Fruit fly (Drosophila melanogaster): Measurements from ENCODE around the gene Mst87F.

Mst87F gene

dm6 chr3R:13799567-13800429 lies 28.0 kb downstream of the Mst87F start:
- TF ChIP-seq noc (tag; optimal IDR thresholded peaks at IDR 0.05) = no peak

DNA sequence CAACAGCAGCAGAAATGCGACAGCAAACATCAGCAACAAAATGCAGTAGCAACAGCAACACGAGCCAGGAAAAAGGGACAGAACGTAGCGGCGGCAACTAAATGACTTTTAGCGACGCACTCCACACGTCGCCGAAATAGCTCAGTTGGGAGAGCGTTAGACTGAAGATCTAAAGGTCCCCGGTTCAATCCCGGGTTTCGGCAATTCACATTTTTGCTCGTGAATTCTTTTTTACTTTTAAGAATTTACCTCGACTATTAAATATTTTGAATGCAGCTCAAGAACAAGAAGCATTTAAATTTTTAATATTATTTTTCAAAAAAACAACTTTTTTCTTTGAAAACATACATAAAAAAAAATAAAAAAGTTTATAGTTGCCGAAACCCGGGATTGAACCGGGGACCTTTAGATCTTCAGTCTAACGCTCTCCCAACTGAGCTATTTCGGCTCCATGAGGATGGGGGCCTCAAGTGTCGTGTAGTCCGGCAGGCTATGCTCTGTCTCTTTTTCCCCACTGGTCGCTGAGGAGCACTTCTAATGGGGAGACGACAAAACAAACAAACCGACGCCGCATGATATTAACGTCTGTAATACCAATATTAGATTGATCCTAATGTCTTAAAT lies 29.9 kb downstream of the Mst87F start:
- TF ChIP-seq noc (tag; optimal IDR thresholded peaks at IDR 0.05) = no peak

DNA sequence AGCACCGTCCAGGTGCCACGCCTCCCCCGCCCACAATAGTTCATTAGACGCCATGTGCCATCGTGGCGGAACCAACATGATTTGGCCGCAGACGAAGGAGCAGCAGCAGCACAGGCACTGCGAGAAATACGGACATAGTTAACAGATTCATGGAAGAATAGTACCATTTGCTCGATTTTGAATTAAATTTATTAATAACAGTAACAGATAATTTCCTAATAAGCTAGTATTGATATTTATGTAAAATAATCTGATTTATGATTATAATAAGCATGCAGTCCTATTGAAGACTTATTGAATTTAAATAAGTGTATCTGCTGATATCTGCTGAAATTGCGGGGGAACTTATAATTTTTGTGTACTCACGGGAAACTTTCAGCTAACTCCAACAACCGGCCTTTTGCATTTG lies 30.5 kb downstream of the Mst87F start:
- no peak for TF ChIP-seq noc (tag; optimal IDR thresholded peaks at IDR 0.05)

DNA sequence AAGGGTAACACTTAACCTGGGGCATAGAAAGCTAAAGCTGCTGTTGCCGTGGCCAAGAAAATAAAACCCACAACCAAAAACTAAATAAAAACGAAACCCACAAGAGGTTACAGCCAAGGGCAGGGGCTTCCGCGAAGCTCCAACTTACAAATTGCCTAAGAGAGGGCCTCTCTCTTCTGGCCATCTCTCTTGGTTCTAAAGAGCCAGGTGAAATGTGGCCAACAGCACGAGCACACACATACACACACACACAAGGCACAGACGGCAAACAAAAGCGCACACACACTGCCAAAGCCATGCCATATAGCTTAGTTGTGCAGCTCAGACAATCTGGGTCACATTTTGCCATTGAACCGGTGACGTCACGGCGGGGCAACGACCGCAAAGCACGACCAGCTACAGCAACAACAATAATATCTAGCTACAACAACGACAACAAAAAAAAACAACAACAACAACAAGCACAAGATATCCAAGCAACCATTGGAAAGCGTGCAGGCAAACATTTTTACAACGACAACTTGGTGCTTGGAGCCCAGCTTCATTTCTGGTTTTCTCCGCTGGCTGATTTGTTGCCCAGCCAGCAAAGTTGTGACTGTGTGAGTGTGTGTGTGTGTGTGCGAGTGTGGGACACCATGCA lies 31.1 kb downstream of the Mst87F start:
- no peak for TF ChIP-seq noc (tag; optimal IDR thresholded peaks at IDR 0.05)

dm6 chr3R:13796071-13796470 lies 31.7 kb downstream of the Mst87F start:
- TF ChIP-seq noc (tag; optimal IDR thresholded peaks at IDR 0.05) = no peak

- TF ChIP-seq noc (tag; optimal IDR thresholded peaks at IDR 0.05) = no peak
Observed at dm6 chr3R:13794666-13795055, 33.1 kb downstream of the Mst87F start.

DNA sequence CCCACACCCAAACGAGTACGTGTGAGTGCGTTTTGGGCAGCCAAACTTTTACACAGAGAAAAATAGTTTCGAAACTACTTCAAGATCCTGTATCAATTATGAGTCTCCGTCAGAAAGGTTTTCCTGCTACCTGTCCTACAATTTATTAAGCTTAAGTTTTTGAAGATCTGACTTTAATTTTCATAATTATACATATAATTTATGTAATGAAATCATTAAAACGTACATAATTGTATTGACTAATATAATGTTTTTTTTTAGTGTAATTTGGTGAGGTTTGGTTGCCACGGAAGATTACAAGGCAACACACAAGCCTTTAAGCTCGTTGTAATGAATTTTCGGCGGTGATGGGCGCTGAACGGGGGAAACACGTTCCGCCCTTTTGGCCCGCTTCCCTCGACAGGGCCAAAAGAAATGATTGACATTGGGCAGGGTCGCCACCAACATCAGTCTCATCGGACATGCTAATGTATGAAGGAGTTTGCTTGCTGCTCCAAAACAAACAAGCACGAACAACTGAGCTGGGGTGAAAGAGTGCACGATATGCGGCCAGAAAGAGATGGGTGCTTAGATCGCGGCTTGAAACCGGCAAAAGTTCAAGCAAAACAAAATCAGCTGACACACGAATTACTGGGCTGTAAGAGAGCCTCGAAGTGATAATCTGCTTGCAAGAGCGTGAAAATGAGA lies 33.7 kb downstream of the Mst87F start:
- no peak for TF ChIP-seq noc (tag; optimal IDR thresholded peaks at IDR 0.05)

- TF ChIP-seq noc (tag; optimal IDR thresholded peaks at IDR 0.05) = no peak
Observed at dm6 chr3R:13793105-13793978, 34.5 kb downstream of the Mst87F start.

DNA sequence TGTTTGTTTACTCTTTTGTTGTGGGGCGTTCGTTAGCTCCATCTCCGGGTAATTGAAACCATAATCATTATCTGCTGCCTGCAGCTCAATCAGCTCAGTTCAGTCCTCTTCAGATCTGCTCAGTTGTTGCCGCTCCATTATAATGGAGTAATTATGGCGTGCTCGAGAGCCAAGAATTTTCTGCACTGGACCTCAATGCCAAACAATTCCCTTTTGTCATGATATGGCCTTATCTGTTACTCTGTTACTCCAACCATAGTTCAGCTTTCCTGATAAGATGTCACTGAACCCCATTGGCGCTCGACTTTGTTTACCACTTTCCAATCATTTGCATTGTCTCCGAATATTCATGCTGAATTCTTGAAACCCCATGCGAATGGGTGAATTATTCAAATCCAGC lies 37.0 kb downstream of the Mst87F start:
- TF ChIP-seq noc (tag; optimal IDR thresholded peaks at IDR 0.05) = no peak

DNA sequence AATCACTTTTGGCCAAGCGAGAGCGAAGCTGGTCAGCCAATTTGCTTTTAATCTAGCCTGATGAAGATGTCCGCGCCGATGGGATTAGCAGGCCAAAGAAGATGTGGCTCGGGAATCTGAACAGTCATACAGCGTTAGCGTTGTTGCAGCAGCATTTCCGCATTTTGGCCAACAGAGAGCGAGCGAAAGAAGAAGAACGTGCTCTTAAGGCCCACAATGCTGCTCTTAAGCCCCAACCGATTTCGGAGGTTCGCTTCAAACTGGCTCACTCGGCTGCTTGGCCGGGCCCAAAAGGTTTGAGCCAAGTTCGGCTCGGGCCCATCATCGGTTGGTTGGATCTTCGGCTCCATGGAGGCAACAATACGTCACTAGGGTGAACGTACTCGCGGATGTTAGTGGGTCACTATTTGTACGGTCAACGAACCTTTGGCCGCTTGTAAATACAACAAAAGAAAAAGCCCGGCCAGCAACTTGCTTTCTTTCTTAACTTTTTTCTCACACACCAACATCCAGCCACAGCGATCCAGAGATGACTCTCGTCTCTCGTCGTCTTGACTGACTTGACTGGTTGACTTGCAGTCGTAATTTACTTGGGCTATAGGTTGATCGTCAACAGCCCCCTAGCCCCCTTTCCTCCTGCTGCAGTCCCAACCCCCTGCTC lies 38.1 kb downstream of the Mst87F start:
- no peak for TF ChIP-seq noc (tag; optimal IDR thresholded peaks at IDR 0.05)

DNA sequence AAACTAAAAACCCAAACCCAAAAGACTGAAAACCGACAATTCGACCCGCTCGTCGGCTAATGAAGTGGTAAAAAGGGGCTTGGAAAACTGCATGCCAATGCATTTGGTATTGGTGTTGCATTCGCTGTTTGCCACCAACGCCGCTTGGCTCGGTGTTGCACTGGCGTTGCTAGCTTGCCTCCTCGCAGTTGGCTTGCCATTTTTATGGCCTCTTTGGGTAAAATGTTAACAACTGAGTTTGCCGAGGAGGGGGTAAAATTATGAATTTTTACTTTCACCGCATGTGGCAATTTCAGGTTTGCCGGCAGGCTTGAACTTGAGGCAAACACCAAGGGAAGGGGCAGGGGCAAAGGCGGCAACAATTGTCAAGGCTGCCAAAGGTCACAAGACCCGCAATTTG lies 39.1 kb downstream of the Mst87F start:
- TF ChIP-seq noc (tag; optimal IDR thresholded peaks at IDR 0.05) = no peak

DNA sequence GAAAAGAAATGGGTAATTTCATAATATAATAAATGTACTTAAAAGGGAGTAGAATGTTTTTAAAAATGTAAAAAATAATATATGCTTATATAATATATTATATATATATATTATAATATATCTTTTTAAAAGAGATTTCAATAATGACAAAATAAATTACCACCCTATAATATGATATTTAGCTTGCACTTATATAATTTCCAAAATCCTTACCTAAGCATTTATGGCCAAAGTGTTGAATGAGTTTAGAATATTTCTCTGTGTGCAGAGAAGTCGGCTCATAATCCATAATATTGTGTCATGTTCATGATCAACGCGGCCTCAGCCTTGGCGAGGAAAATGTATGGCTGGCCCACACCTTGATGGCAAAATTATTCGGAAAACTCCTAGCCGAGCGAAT lies 39.6 kb downstream of the Mst87F start:
- TF ChIP-seq noc (tag; optimal IDR thresholded peaks at IDR 0.05) = no peak

- TF ChIP-seq noc (tag; optimal IDR thresholded peaks at IDR 0.05) = no peak
Observed at dm6 chr3R:13785895-13786294, 41.9 kb downstream of the Mst87F start.

- TF ChIP-seq noc (tag; optimal IDR thresholded peaks at IDR 0.05) = no peak
Observed at dm6 chr3R:13783397-13783796, 44.4 kb downstream of the Mst87F start.

DNA sequence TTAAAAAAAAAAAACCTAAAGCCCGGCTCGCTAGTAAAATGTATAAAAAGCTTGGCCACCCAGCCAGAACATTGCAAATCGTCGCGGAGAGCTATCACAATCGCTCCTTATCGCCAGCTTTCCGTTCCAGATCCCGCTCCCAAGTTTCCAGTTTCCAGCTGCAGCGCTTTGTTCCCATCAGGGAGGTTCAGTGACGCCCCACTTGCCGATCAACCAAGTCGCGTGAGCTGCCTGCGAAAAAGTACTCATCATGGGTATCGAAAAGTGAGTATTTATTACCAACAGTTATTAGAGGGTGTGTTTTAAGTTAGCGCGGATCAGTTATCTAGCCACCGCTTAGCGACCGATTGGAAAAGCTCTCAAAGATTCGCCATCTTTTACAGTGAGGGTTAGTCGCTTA lies 45.2 kb downstream of the Mst87F start:
- no peak for TF ChIP-seq noc (tag; optimal IDR thresholded peaks at IDR 0.05)

All from whole organism, larva.